Worm (Caenorhabditis elegans): ENCODE measurements around the gene T19H12.15.
A peak's percentile ranks its signal among the peaks of the same experiment; 100 is the strongest.

Gene T19H12.15

ce11 chrV:4865364-4865763 is 13.8 kb downstream of the T19H12.15 start, which contains the start of gene srd-32 (continued):
- no peak for TF ChIP-seq somi-1 (GFP tag; optimal IDR thresholded peaks at IDR 0.05)
- no peak for TF ChIP-seq tbp1 (GFP tag; optimal IDR thresholded peaks at IDR 0.05)
- no peak for TF ChIP-seq sdz-38 (tag; optimal IDR thresholded peaks at IDR 0.05)
- TF ChIP-seq ztf-3 (GFP tag; optimal IDR thresholded peaks at IDR 0.05): no peak
- TF ChIP-seq aptf-3 (GFP tag; IDR thresholded peaks at IDR 0.05): no peak
- no peak for TF ChIP-seq ztf-25 (GFP tag; IDR thresholded peaks at IDR 0.05)
- TF ChIP-seq F57C9.4 (tag; optimal IDR thresholded peaks at IDR 0.05): no peak
- TF ChIP-seq ztf-18 (tag; optimal IDR thresholded peaks at IDR 0.05): no peak

ce11 chrV:4864330-4864729 is 14.8 kb downstream of the T19H12.15 start:
- TF ChIP-seq K11D2.4 (GFP tag; IDR thresholded peaks at IDR 0.05) (no peak), lir-1 (GFP tag; conservative IDR thresholded peaks at IDR 0.05) (no peak), bed-1 (GFP tag; IDR thresholded peaks at IDR 0.05) (no peak), F49E8.2 (tag; optimal IDR thresholded peaks at IDR 0.05; ENCODE audit: insufficient read depth) (no peak), ztf-6 (GFP tag; IDR thresholded peaks at IDR 0.05) (no peak), ccch-3 (GFP tag; optimal IDR thresholded peaks at IDR 0.05) (no peak), dpff-1 (tag; optimal IDR thresholded peaks at IDR 0.05) (no peak), F33H1.4 (GFP tag; IDR thresholded peaks at IDR 0.05) (no peak), nfya-2 (GFP tag; IDR thresholded peaks at IDR 0.05) (no peak), ZK185.1 (tag; optimal IDR thresholded peaks at IDR 0.05; ENCODE audit: poor library complexity, severe bottlenecking) (no peak)

ce11 chrV:4862737-4863136 is 16.4 kb downstream of the T19H12.15 start, which contains the start of gene C37H5.13:
Gene C37H5.13 (minus strand): TSS chrV:4862965.
- TF ChIP-seq pha-4 (tag; optimal IDR thresholded peaks at IDR 0.05): peak; percentile 11
- TF ChIP-seq F22D6.2 (tag; optimal IDR thresholded peaks at IDR 0.05): no peak
- TF ChIP-seq F33H1.4 (GFP tag; IDR thresholded peaks at IDR 0.05): no peak
- peak; percentile 22 for TF ChIP-seq nhr-80 (tag; optimal IDR thresholded peaks at IDR 0.05)
- TF ChIP-seq nfya-1 (tag; optimal IDR thresholded peaks at IDR 0.05; ENCODE audit: borderline replicate concordance, insufficient read depth): no peak

ce11 chrV:4860525-4860924 is 18.6 kb downstream of the T19H12.15 start:
- no peak for TF ChIP-seq ztf-28 (GFP tag; IDR thresholded peaks at IDR 0.05)
- no peak for TF ChIP-seq snpc-1.3 (tag; optimal IDR thresholded peaks at IDR 0.05; ENCODE audit: insufficient read depth)
- no peak for TF ChIP-seq F23B12.7 (tag; optimal IDR thresholded peaks at IDR 0.05; ENCODE audit: insufficient read depth)
- peak; percentile 40; the same call in 1 of the 2 replicates for TF ChIP-seq hmg-1.2 (GFP tag; IDR thresholded peaks at IDR 0.05)
- no peak for TF ChIP-seq C17E4.6 (GFP tag; IDR thresholded peaks at IDR 0.05)
- TF ChIP-seq F37B4.10 (GFP tag; IDR thresholded peaks at IDR 0.05): no peak
- peak in 1 of 3 experiments; percentile 11 for TF ChIP-seq lin-35 (GFP tag; optimal IDR thresholded peaks at IDR 0.05)
- no peak for TF ChIP-seq hmg-20 (GFP tag; IDR thresholded peaks at IDR 0.05)

ce11 chrV:4857561-4857960 is 21.6 kb downstream of the T19H12.15 start:
- TF ChIP-seq Y67H2A.10 (GFP tag; conservative IDR thresholded peaks at IDR 0.05) (no peak), ceh-91 (GFP tag; IDR thresholded peaks at IDR 0.05) (no peak), F57C9.4 (tag; optimal IDR thresholded peaks at IDR 0.05) (no peak), ztf-26 (tag; optimal IDR thresholded peaks at IDR 0.05) (no peak)
